Worm (Caenorhabditis elegans) whole organism, L1 larva: Measurements from ENCODE around the gene pud-3.

ENCODE experiments used
- C16A3.4 ChIP-seq: fragments of 150-350 bp; optimal IDR thresholded peaks from 2 replicates; lab custom pipeline; 2014; ENCODE audit warnings: missing biosample characterization, missing genetic modification characterization
- aha-1 ChIP-seq: fragments of 150-350 bp; optimal IDR thresholded peaks from 2 replicates; lab custom pipeline; 2014; ENCODE audit warnings: missing biosample characterization, missing genetic modification characterization
- alr-1 ChIP-seq: fragments of 200-800 bp; sonication (Bioruptor generic); optimal IDR thresholded peaks from 2 replicates; lab custom pipeline; 2018; ENCODE audit warnings: borderline replicate concordance, mild to moderate bottlenecking, missing genetic modification characterization, missing compliant biosample characterization
- blmp-1 ChIP-seq: fragments of 150-350 bp; optimal IDR thresholded peaks from 2 replicates; lab custom pipeline; 2014; ENCODE audit warnings: missing biosample characterization, missing genetic modification characterization
- ceh-63 ChIP-seq: fragments of 200-800 bp; sonication (Bioruptor generic); optimal IDR thresholded peaks from 2 replicates; lab custom pipeline; 2018; ENCODE audit warnings: mild to moderate bottlenecking, missing genetic modification characterization, missing compliant biosample characterization
- ceh-8 ChIP-seq: fragments of 200-800 bp; sonication (Bioruptor generic); optimal IDR thresholded peaks from 2 replicates; lab custom pipeline; 2018; ENCODE audit warnings: mild to moderate bottlenecking, missing genetic modification characterization, moderate library complexity, missing compliant biosample characterization
- ceh-82 ChIP-seq, 3 experiments: fragments of 150-350 bp in 1 of 3; sonication (generic microtip) in 2 of 3; optimal IDR thresholded peaks; 2 replicates each; lab custom pipeline; 2014 to 2017; ENCODE audit warnings: missing biosample characterization in 3 of 3, missing genetic modification characterization in 3 of 3
- ceh-88 ChIP-seq: fragments of 200-800 bp; sonication (Bioruptor generic); IDR thresholded peaks from 2 replicates; pipeline ENCODE4 v1.3.6; 2022; ENCODE audit warnings: missing genetic modification characterization, missing compliant biosample characterization
- efl-1 ChIP-seq, 4 experiments: fragments of 150-350 bp; optimal IDR thresholded peaks in 3 of 4; peaks in 1 of 4; 1 replicate in 1 of 4; 2 replicates in 3 of 4; lab custom pipeline; 2014; ENCODE audit warnings: missing biosample characterization in 2 of 4, missing genetic modification characterization in 2 of 4, missing genetic modification reagents in 2 of 4
- egl-27 ChIP-seq, 2 experiments: fragments of 150-350 bp in 1 of 2; sonication (generic microtip); optimal IDR thresholded peaks; 3 replicates each; lab custom pipeline; 2017 to 2018; ENCODE audit warnings: missing biosample characterization in 2 of 2, missing genetic modification characterization in 2 of 2, missing genetic modification reagents in 2 of 2
- elt-2 ChIP-seq: sonication (generic microtip); optimal IDR thresholded peaks from 2 replicates; lab custom pipeline; 2016; ENCODE audit warnings: missing genetic modification characterization, mild to moderate bottlenecking, inconsistent platforms, missing compliant biosample characterization, missing genetic modification reagents
- fkh-10 ChIP-seq: sonication (generic microtip); optimal IDR thresholded peaks from 2 replicates; lab custom pipeline; 2017; ENCODE audit warnings: missing biosample characterization, missing genetic modification reagents, missing genetic modification characterization
- fkh-4 ChIP-seq: sonication (generic microtip); optimal IDR thresholded peaks from 2 replicates; lab custom pipeline; 2016; ENCODE audit warnings: missing compliant biosample characterization, missing genetic modification characterization, borderline replicate concordance
- fos-1 ChIP-seq: fragments of 150-350 bp; optimal IDR thresholded peaks from 2 replicates; lab custom pipeline; 2014; ENCODE audit warnings: missing biosample characterization, missing genetic modification characterization
- hpl-2 ChIP-seq: fragments of 150-350 bp; optimal IDR thresholded peaks from 2 replicates; lab custom pipeline; 2014; ENCODE audit warnings: missing biosample characterization, missing genetic modification reagents, missing genetic modification characterization
- jun-1 ChIP-seq: fragments of 150-350 bp; optimal IDR thresholded peaks from 2 replicates; lab custom pipeline; 2014; ENCODE audit warnings: missing biosample characterization, missing genetic modification reagents, missing genetic modification characterization
- lin-14 ChIP-seq: fragments of 200-800 bp; sonication (Bioruptor generic); optimal IDR thresholded peaks from 2 replicates; lab custom pipeline; 2018; ENCODE audit warnings: mild to moderate bottlenecking, missing genetic modification characterization, moderate library complexity, missing compliant biosample characterization
- lin-35 ChIP-seq, 2 experiments: fragments of 150-350 bp; optimal IDR thresholded peaks; 2 replicates each; lab custom pipeline; 2014; ENCODE audit warnings: missing biosample characterization in 2 of 2, missing genetic modification characterization in 2 of 2, missing genetic modification reagents in 2 of 2
- lin-39 ChIP-seq: fragments of 150-350 bp; optimal IDR thresholded peaks from 2 replicates; lab custom pipeline; 2014; ENCODE audit warnings: missing biosample characterization, missing genetic modification reagents, missing genetic modification characterization
- lir-3 ChIP-seq: sonication (generic microtip); optimal IDR thresholded peaks from 2 replicates; lab custom pipeline; 2016; ENCODE audit warnings: mild to moderate bottlenecking, missing genetic modification characterization, moderate library complexity, missing compliant biosample characterization; ENCODE audit not compliant: poor library complexity
- mdl-1 ChIP-seq, 2 experiments: fragments of 150-350 bp; optimal IDR thresholded peaks; 2 replicates each; lab custom pipeline; 2014 to 2017; ENCODE audit warnings: missing biosample characterization in 2 of 2, missing genetic modification characterization in 2 of 2, inconsistent platforms in 1 of 2
- mep-1 ChIP-seq: fragments of 150-350 bp; optimal IDR thresholded peaks from 2 replicates; lab custom pipeline; 2014; ENCODE audit warnings: missing biosample characterization, missing genetic modification characterization
- nhr-19 ChIP-seq: fragments of 200-800 bp; sonication (Bioruptor generic); conservative IDR thresholded peaks from 2 replicates; pipeline ENCODE4 v1.3.6; 2022; ENCODE audit warnings: missing genetic modification characterization, missing compliant biosample characterization
- nhr-237 ChIP-seq: fragments of 150-350 bp; optimal IDR thresholded peaks from 2 replicates; lab custom pipeline; 2014; ENCODE audit warnings: missing biosample characterization, missing genetic modification characterization
- nhr-76 ChIP-seq: sonication (generic microtip); optimal IDR thresholded peaks from 2 replicates; lab custom pipeline; 2017; ENCODE audit warnings: missing biosample characterization, missing genetic modification characterization
- nhr-84 ChIP-seq: sonication (generic microtip); optimal IDR thresholded peaks from 2 replicates; lab custom pipeline; 2017; ENCODE audit warnings: missing biosample characterization, missing genetic modification characterization
- nhr-85 ChIP-seq: sonication (generic microtip); peaks from one replicate; lab custom pipeline; 2016; ENCODE audit warnings: missing genetic modification characterization, inconsistent platforms, missing compliant biosample characterization
- nhr-90 ChIP-seq: sonication (generic microtip); optimal IDR thresholded peaks from 2 replicates; lab custom pipeline; 2016; ENCODE audit warnings: mild to moderate bottlenecking, missing genetic modification characterization, missing compliant biosample characterization; ENCODE audit not compliant: poor library complexity
- skn-1 ChIP-seq: fragments of 150-350 bp; optimal IDR thresholded peaks from 2 replicates; lab custom pipeline; 2014; ENCODE audit warnings: missing biosample characterization, missing genetic modification characterization
- snpc-4 ChIP-seq: fragments of 150-350 bp; optimal IDR thresholded peaks from 2 replicates; lab custom pipeline; 2014; ENCODE audit warnings: missing biosample characterization, missing genetic modification characterization
- snu-23 ChIP-seq: sonication (generic microtip); optimal IDR thresholded peaks from 2 replicates; lab custom pipeline; 2016; ENCODE audit warnings: missing genetic modification characterization, missing compliant biosample characterization
- sox-4 ChIP-seq: sonication (generic microtip); optimal IDR thresholded peaks from 2 replicates; lab custom pipeline; 2016; ENCODE audit warnings: missing genetic modification characterization, missing compliant biosample characterization
- swsn-7 ChIP-seq: sonication (generic microtip); optimal IDR thresholded peaks from 2 replicates; lab custom pipeline; 2016; ENCODE audit warnings: missing genetic modification characterization, missing compliant biosample characterization
- tlp-1 ChIP-seq: fragments of 150-350 bp; optimal IDR thresholded peaks from 2 replicates; lab custom pipeline; 2014; ENCODE audit warnings: missing biosample characterization, missing genetic modification characterization
- unc-30 ChIP-seq: sonication (generic microtip); optimal IDR thresholded peaks from 2 replicates; lab custom pipeline; 2017; ENCODE audit warnings: missing biosample characterization, missing genetic modification characterization
- unc-98 ChIP-seq: fragments of 200-800 bp; sonication (Bioruptor generic); IDR thresholded peaks from 2 replicates; pipeline ENCODE4 v1.3.6; 2022; ENCODE audit warnings: missing genetic modification characterization, missing compliant biosample characterization
- vab-15 ChIP-seq: sonication (generic microtip); optimal IDR thresholded peaks from 2 replicates; lab custom pipeline; 2017; ENCODE audit warnings: missing genotype, mild to moderate bottlenecking, missing genetic modification characterization, missing compliant biosample characterization
- zag-1 ChIP-seq: fragments of 150-350 bp; optimal IDR thresholded peaks from 2 replicates; lab custom pipeline; 2014; ENCODE audit warnings: missing biosample characterization, missing genetic modification characterization
- zip-4 ChIP-seq: fragments of 200-800 bp; sonication (Bioruptor generic); optimal IDR thresholded peaks from 2 replicates; lab custom pipeline; 2018; ENCODE audit warnings: mild to moderate bottlenecking, missing genetic modification characterization, moderate library complexity, missing compliant biosample characterization
- ztf-11 ChIP-seq, 2 experiments: sonication (generic microtip); optimal IDR thresholded peaks; 2 replicates each; lab custom pipeline; 2016 to 2017; ENCODE audit warnings: missing genetic modification characterization in 2 of 2, missing biosample characterization in 1 of 2, missing compliant biosample characterization in 1 of 2
- ztf-4 ChIP-seq: fragments of 150-350 bp; optimal IDR thresholded peaks from 2 replicates; lab custom pipeline; 2014; ENCODE audit warnings: missing biosample characterization, missing genetic modification characterization

The pud-3 gene

ce11 chrV:2325052-2325451 lies at the start of gene pud-3:
Gene pud-3 (minus strand): TSS chrV:2325152.
- TF ChIP-seq lin-39 (no peak), elt-2 (tag; lab: Kevin White, UChicago) (no peak), skn-1 (tag; lab: Kevin White, UChicago) (no peak), mep-1 (tag; lab: Kevin White, UChicago) (no peak), fos-1 (no peak), snpc-4 (tag; lab: Kevin White, UChicago) (no peak), nhr-76 (tag; lab: Kevin White, UChicago) (no peak), lin-14 (GFP tag; lab: Kevin White, UChicago) (no peak), unc-98 (no peak), ceh-8 (GFP tag; lab: Kevin White, UChicago) (no peak)
- TF ChIP-seq, all 84 proteins: peak for 0

ce11 chrV:2343572-2343971 lies 18.6 kb upstream of the pud-3 start:
- TF ChIP-seq fos-1 (no peak), zip-4 (GFP tag; lab: Kevin White, UChicago) (no peak), zag-1 (no peak), snpc-4 (tag; lab: Kevin White, UChicago) (no peak), swsn-7 (tag; lab: Kevin White, UChicago) (no peak), ceh-63 (GFP tag; lab: Kevin White, UChicago) (no peak), elt-2 (tag; lab: Kevin White, UChicago) (no peak), jun-1 (tag; lab: Kevin White, UChicago) (no peak), mep-1 (tag; lab: Kevin White, UChicago) (no peak), lir-3 (no peak), ztf-4 (tag; lab: Kevin White, UChicago) (no peak), alr-1 (tag; lab: Kevin White, UChicago) (no peak)

- TF ChIP-seq aha-1 (tag; lab: Kevin White, UChicago) (no peak), tlp-1 (tag; lab: Kevin White, UChicago) (no peak), nhr-84 (tag; lab: Kevin White, UChicago) (no peak), lin-35 (GFP tag; optimal IDR thresholded peaks at IDR 0.05; lab: Kevin White, UChicago) (no peak), nhr-19 (no peak), ceh-88 (GFP tag; lab: Robert Waterston, UW) (no peak), unc-30 (tag; lab: Kevin White, UChicago) (no peak)
These were observed 17.1 kb upstream of the pud-3 start for ce11 chrV:2342083-2342482.

ce11 chrV:2341285-2341684 lies 16.3 kb upstream of the pud-3 start, which contains the start of gene irld-30:
Gene irld-30 (minus strand): TSS chrV:2341385.
- TF ChIP-seq fos-1 (no peak), unc-30 (tag; lab: Kevin White, UChicago) (no peak), mdl-1 (tag; optimal IDR thresholded peaks at IDR 0.05; lab: Kevin White, UChicago) (no peak), fkh-10 (GFP tag; lab: Kevin White, UChicago) (no peak), hpl-2 (no peak), sox-4 (tag; lab: Kevin White, UChicago) (no peak), elt-2 (tag; lab: Kevin White, UChicago) (no peak)

- TF ChIP-seq nhr-237 (tag; lab: Kevin White, UChicago) (no peak), elt-2 (tag; lab: Kevin White, UChicago) (no peak), efl-1 (optimal IDR thresholded peaks at IDR 0.05; lab: Kevin White, UChicago) (no peak), efl-1 (GFP tag; optimal IDR thresholded peaks at IDR 0.05 in 1 of 2; lab: Kevin White, UChicago) (no peak), unc-98 (no peak), ztf-11 (tag; optimal IDR thresholded peaks at IDR 0.05; lab: Kevin White, UChicago) (no peak), egl-27 (tag; optimal IDR thresholded peaks at IDR 0.05; lab: Kevin White, UChicago) (no peak), snu-23 (GFP tag; lab: Kevin White, UChicago) (no peak), aha-1 (tag; lab: Kevin White, UChicago) (no peak), nhr-19 (no peak), ceh-82 (tag; optimal IDR thresholded peaks at IDR 0.05; lab: Kevin White, UChicago) (no peak), blmp-1 (tag; lab: Kevin White, UChicago) (no peak), nhr-85 (no peak), fkh-4 (tag; lab: Kevin White, UChicago) (no peak), vab-15 (no peak), C16A3.4 (tag; lab: Kevin White, UChicago) (no peak), nhr-90 (tag; lab: Kevin White, UChicago) (no peak)
- TF ChIP-seq, all 84 proteins: peak for 0
These were observed 13.6 kb upstream of the pud-3 start, which contains the start of gene irld-29 for ce11 chrV:2338538-2338937. Gene irld-29 (minus strand): TSS chrV:2338638.
